Fruit fly (Drosophila melanogaster): ENCODE results near the gene CG14722.
A peak's percentile ranks its signal among the peaks of the same experiment; 100 is the strongest.

CG14722 gene

dm6 chr3R:11778012-11778865 lies 36.5 kb downstream of the CG14722 start (continued):
- TF ChIP-seq oc (tag; optimal IDR thresholded peaks at IDR 0.05) (peak; percentile 8), phol (tag; optimal IDR thresholded peaks at IDR 0.05) (peak; percentile 65), Dp (GFP tag; optimal IDR thresholded peaks at IDR 0.05) (no peak), chn (GFP tag; optimal IDR thresholded peaks at IDR 0.05) (peak; percentile 52), Myb (GFP tag; optimal IDR thresholded peaks at IDR 0.05) (no peak), MBD-R2 (GFP tag; IDR thresholded peaks at IDR 0.05) (0 out of 2 replicates have a peak, but pooled peaks have one; percentile 8), bbx (GFP tag; IDR thresholded peaks at IDR 0.05; ENCODE audit: partially characterized antibody) (peak; percentile 67), zfh2 (GFP tag; optimal IDR thresholded peaks at IDR 0.05) (peak; percentile 48), CG15073 (GFP tag; optimal IDR thresholded peaks at IDR 0.05) (peak; percentile 33), CG18599 (GFP tag; optimal IDR thresholded peaks at IDR 0.05) (peak; percentile 44), CG14441 (GFP tag; IDR thresholded peaks at IDR 0.05) (no peak; the same call in 1 of the 2 replicates), cad (GFP tag; optimal IDR thresholded peaks at IDR 0.05) (no peak), pros (GFP tag; optimal IDR thresholded peaks at IDR 0.05) (peak; percentile 94), CG9609 (GFP tag; optimal IDR thresholded peaks at IDR 0.05) (peak; percentile 24), crc (GFP tag; optimal IDR thresholded peaks at IDR 0.05) (peak; percentile 4), ewg (GFP tag; optimal IDR thresholded peaks at IDR 0.05) (peak; percentile 57), Lpt (GFP tag; optimal IDR thresholded peaks at IDR 0.05) (no peak), maf-S (GFP tag; optimal IDR thresholded peaks at IDR 0.05) (no peak), cato (GFP tag; optimal IDR thresholded peaks at IDR 0.05; ENCODE audit: borderline replicate concordance) (peak; percentile 42), ac (GFP tag; optimal IDR thresholded peaks at IDR 0.05) (peak; percentile 22), hkb (optimal IDR thresholded peaks at IDR 0.05) (no peak), hkb (GFP tag; IDR thresholded peaks at IDR 0.05) (no peak), croc (GFP tag; conservative IDR thresholded peaks at IDR 0.05) (no peak; the same call in 2 of the 3 replicates), CG12236 (GFP tag; optimal IDR thresholded peaks at IDR 0.05) (no peak), stc (GFP tag; IDR thresholded peaks at IDR 0.05) (no peak; the same call in 1 of the 2 replicates), Bdp1 (GFP tag; optimal IDR thresholded peaks at IDR 0.05) (peak; percentile 3), mirr (GFP tag; optimal IDR thresholded peaks at IDR 0.05) (peak; percentile 60), ssp (GFP tag; IDR thresholded peaks at IDR 0.05) (peak; percentile 39), Drgx (GFP tag; IDR thresholded peaks at IDR 0.05) (peak; percentile 6; the same call in 1 of the 2 replicates), cas (GFP tag; IDR thresholded peaks at IDR 0.05) (no peak), Gsc (GFP tag; IDR thresholded peaks at IDR 0.05) (peak; percentile 33; the same call in 1 of the 2 replicates), CG13775 (GFP tag; optimal IDR thresholded peaks at IDR 0.05) (peak; percentile 88), CG9797 (GFP tag; optimal IDR thresholded peaks at IDR 0.05) (no peak), HLH54F (GFP tag; optimal IDR thresholded peaks at IDR 0.05) (peak; percentile 28), ham (GFP tag; IDR thresholded peaks at IDR 0.05) (no peak), CG4328 (GFP tag; optimal IDR thresholded peaks at IDR 0.05) (peak; percentile 57), Hr78 (GFP tag; optimal IDR thresholded peaks at IDR 0.05) (peak in 1 of 2 experiments; percentile 67), TFAM (GFP tag; optimal IDR thresholded peaks at IDR 0.05) (no peak), CG4707 (GFP tag; optimal IDR thresholded peaks at IDR 0.05) (peak; percentile 54), al (GFP tag; IDR thresholded peaks at IDR 0.05) (peak; percentile 33; the same call in 1 of the 2 replicates), so (GFP tag; IDR thresholded peaks at IDR 0.05) (no peak), CG16863 (GFP tag; optimal IDR thresholded peaks at IDR 0.05) (no peak), abd-A (tag; optimal IDR thresholded peaks at IDR 0.05) (peak; percentile 93), CG14667 (GFP tag; IDR thresholded peaks at IDR 0.05) (0 out of 2 replicates have a peak, but pooled peaks have one; percentile 18), CG2202 (tag; optimal IDR thresholded peaks at IDR 0.05) (no peak), YL-1 (GFP tag; optimal IDR thresholded peaks at IDR 0.05) (peak; percentile 54), wor (GFP tag; IDR thresholded peaks at IDR 0.05) (no peak; the same call in 1 of the 2 replicates), Dll (GFP tag; IDR thresholded peaks at IDR 0.05; ENCODE audit: partially characterized antibody) (peak; percentile 33; the same call in 1 of the 4 replicates), CG14050 (GFP tag; IDR thresholded peaks at IDR 0.05) (0 out of 3 replicates have a peak, but pooled peaks have one; percentile 8)
